Worm (Caenorhabditis elegans): ENCODE measurements around the gene ndx-9.

- no peak for TF ChIP-seq ztf-4 (tag; optimal IDR thresholded peaks at IDR 0.05)
- TF ChIP-seq nhr-77 (tag; optimal IDR thresholded peaks at IDR 0.05) = no peak
- no peak for TF ChIP-seq C04F5.9 (tag; optimal IDR thresholded peaks at IDR 0.05)
- no peak for TF ChIP-seq pax-3 (tag; optimal IDR thresholded peaks at IDR 0.05)
- no peak for TF ChIP-seq nhr-237 (tag; optimal IDR thresholded peaks at IDR 0.05)
- TF ChIP-seq aha-1 (tag; optimal IDR thresholded peaks at IDR 0.05) = no peak
- no peak for TF ChIP-seq nhr-12 (tag; optimal IDR thresholded peaks at IDR 0.05)
These were observed 33.2 kb downstream of the ndx-9 start for ce11 chrIV:10978641-10979040.

All from whole organism, L1 larva.